Fruit fly (Drosophila melanogaster) Kc167 (cell line): ENCODE data around the gene CG15282.
A peak's percentile ranks its signal among the peaks of the same experiment; 100 is the strongest.

Experiments used
- Myc ChIP-seq: fragments of >200 bp; optimal IDR thresholded peaks from 2 replicates; lab custom pipeline; 2017; ENCODE audit warnings: missing external identifiers
- Sin3A ChIP-seq: fragments of >200 bp; optimal IDR thresholded peaks from 2 replicates; lab custom pipeline; 2018; ENCODE audit warnings: missing external identifiers
- h ChIP-seq: fragments of >200 bp; optimal IDR thresholded peaks from 3 replicates; lab custom pipeline; 2018; ENCODE audit warnings: missing external identifiers
- insv ChIP-seq: fragments of >200 bp; optimal IDR thresholded peaks from 3 replicates; lab custom pipeline; 2018; ENCODE audit warnings: missing external identifiers
- psq ChIP-seq: fragments of >200 bp; optimal IDR thresholded peaks from 2 replicates; lab custom pipeline; 2017; ENCODE audit warnings: missing external identifiers
- ttk ChIP-seq: sonication (Bioruptor generic); optimal IDR thresholded peaks from 2 replicates; lab custom pipeline; 2017; ENCODE audit warnings: missing external identifiers

CG15282 gene

DNA sequence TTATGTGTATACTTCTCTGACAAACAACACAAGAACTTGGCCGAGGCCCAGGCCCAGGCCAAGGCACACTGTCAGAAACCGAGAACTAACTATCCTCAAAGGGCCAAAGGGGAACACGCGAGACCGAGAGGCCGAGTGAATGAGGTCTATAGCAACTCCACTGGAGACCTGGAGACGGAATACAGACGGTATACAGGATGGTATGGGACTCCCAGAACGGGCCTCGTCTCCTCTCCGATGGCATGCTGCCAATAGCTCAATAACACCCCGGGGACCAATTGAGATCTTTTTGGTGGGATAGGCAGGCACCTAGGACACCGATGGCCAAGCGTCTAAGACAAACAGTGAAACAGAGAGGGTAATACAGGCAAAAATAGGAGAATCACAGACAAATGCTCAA is 28.7 kb upstream of the CG15282 start:
- no peak for TF ChIP-seq Sin3A (lab: Kevin White, UChicago)
- TF ChIP-seq h (lab: Kevin White, UChicago): no peak

DNA sequence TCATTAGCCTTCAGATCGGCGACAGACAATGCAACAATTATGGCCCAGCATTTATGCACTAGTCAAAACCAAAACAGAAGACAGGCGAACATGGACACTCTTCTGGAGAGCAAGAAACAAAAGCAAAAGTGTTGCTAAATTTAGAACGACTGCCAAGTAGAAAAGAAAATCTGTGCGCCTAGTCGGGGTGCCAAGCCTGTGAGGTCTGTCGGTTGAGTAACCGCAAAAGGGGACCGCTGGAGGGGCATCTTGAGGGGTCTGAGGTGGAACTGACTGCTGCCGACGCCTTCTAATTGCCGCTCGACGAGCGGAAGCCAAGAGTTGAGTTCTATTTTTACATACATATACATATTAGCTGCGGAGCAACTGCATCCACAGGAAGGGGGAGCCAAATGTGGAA is 27.3 kb upstream of the CG15282 start:
- TF ChIP-seq ttk (lab: Kevin White, UChicago) (no peak), psq (lab: Kevin White, UChicago) (no peak), Sin3A (lab: Kevin White, UChicago) (no peak), Myc (lab: Kevin White, UChicago) (no peak), insv (lab: Kevin White, UChicago) (no peak), h (lab: Kevin White, UChicago) (no peak)

DNA sequence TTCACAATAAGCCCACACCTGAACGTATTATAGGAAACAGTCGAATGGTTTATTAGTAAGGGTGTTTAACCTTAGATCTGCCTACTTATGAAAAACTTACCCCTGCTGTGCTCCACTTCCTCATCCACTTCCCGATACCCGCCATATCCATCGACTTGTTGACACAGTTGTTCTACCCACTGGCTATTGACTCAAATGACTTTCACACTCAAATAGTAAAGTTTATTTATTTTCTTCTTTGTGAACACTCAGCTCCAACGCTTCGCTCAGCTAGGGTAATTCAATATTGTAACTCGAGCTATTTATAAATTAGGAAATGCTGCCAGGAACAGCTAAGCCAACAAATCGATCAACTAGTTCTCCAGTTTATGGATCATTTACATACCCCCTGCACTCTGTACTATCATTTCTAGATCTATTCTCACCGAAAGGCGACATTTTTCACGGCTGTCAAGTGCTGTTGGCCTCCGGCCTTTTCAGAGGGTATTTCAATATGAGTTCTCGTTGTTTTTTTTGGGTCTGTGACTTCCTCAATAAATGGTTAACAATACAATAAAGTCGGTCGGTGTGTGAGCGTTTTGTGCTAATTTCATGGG is 26.5 kb upstream of the CG15282 start:
- TF ChIP-seq h (lab: Kevin White, UChicago) (no peak), Myc (lab: Kevin White, UChicago) (no peak)

DNA sequence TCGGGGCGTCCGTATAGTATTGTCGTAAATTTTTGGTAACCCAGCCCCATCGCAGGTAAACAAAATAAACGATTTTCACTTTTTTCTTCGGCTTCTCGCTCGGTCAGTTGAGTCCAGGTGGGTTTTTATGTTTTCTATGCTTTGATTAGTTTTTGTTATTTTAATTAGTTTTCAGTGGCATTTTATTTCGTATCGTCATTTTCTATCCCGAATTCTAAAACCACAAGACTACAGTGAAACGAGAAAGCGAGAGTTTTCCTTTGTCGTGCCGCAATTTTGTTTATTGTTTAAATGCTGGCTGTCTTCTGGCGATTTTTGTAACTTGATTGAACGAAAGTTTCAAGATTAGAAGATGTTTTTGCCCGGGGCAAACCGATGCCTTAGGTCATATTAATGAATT is 24.9 kb upstream of the CG15282 start:
- TF ChIP-seq Myc (lab: Kevin White, UChicago) (no peak), h (lab: Kevin White, UChicago) (no peak)

DNA sequence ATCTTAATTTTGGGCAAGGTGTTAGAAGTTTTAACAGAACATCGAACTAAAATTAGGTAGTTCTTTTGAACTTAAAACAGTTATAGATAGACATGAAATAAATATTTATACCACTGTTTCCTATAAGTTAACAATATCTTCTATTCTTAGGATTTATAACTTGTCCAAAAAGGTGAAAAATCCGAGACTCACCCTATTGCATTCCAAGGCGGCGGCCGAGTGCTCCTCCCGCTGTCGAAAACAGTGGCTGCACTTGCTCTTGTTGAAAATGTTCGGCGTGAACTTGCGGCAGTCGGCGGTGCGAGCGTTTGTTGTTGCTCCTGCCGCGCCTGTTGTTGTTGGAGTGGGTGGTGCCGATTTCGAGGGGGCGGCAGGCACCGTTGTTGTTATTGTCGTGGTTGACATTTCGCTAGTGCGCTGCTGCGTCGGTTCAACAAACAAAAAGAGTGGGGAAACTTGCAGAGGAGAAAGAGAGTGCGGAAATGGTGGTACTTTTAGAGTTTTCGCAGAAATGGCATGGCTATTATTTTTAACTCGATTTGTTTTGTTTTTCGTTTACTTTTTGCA is 23.9 kb upstream of the CG15282 start:
- TF ChIP-seq Sin3A (lab: Kevin White, UChicago): no peak
- TF ChIP-seq ttk (lab: Kevin White, UChicago): no peak
- TF ChIP-seq Myc (lab: Kevin White, UChicago): no peak
- TF ChIP-seq insv (lab: Kevin White, UChicago): no peak
- TF ChIP-seq psq (lab: Kevin White, UChicago): no peak
- no peak for TF ChIP-seq h (lab: Kevin White, UChicago)

DNA sequence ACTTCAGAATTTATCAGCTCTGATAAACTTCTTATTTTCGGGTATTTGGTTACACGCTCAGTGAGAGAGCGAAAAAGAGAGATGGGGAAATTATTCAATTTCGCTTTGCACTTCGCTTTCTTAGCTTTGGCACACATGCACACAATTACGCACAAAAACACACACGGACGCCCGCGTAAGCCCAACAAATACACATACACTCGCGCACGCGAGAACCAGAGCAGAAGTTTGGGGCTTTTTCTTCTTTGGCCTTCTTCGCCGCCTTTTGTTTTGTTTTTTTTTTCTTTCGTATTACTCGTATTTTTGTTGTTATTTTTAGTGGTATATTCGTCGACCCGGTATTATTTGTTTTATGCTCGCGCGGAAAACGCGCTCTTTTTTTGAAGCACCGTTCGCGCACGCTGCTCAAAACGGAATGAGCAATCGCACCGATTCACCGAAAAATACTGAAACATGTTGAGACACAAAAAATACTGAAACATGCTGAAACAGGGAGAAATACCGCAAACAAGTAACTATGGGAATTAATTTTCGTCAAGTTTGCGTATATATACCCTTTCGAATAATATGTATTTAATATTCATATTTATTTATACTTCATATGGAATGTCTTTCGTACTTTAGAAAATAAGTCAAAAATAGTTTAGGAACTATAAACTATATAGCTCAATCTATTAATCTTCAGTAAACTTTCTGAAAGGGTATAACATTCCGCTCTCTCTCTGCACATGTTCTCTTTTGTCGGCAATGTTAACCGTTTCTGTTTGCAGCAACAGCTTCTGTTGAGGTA is 23.2 kb upstream of the CG15282 start, which contains the start of gene osp:
osp (minus strand) TSS at position 419 of the 790 bp plus-strand sequence.
- TF ChIP-seq Myc (lab: Kevin White, UChicago) (no peak), psq (lab: Kevin White, UChicago) (peak; percentile 84), ttk (lab: Kevin White, UChicago) (no peak), Sin3A (lab: Kevin White, UChicago) (no peak), insv (lab: Kevin White, UChicago) (no peak)

DNA sequence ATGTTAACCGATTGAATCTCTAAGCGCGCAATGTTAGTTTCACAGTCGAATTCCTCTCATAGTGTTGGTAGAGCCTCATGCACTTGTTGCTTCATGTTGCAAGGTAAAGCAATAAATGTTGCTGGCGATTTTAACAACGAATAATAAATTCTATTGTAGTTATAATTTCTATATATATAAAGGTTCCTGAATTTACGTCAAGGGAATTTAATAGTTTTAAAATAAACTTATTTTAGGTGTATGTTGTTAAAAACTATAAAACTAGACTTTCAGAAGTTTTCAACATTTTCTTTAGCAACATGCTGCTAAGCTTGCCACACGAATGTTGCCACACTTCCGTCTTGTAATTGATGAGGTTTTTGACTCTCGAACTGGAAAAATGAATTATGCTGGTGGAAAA is 22.0 kb upstream of the CG15282 start:
- TF ChIP-seq ttk (lab: Kevin White, UChicago) (no peak), h (lab: Kevin White, UChicago) (no peak), insv (lab: Kevin White, UChicago) (no peak), psq (lab: Kevin White, UChicago) (no peak), Sin3A (lab: Kevin White, UChicago) (no peak), Myc (lab: Kevin White, UChicago) (no peak)

DNA sequence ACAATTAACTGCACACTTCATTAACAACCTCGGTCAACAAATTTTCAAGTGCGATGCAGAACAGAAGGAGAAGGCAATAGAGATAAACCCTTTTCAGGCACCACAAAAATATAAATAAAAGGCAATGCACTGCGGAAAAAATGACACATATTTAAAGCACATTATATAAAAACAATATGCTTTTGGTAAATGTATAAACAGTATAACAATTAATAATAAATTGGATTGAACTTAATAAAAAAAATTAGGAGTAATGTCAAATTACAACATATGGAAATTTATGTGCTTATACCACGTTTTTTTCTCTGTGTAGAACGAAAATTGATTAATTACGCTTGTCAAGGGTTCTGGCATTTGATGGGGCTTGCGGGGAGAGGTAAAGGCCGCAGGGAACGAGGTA is 21.5 kb upstream of the CG15282 start:
- no peak for TF ChIP-seq Sin3A (lab: Kevin White, UChicago)
- TF ChIP-seq psq (lab: Kevin White, UChicago): no peak
- no peak for TF ChIP-seq insv (lab: Kevin White, UChicago)
- TF ChIP-seq h (lab: Kevin White, UChicago): no peak
- no peak for TF ChIP-seq Myc (lab: Kevin White, UChicago)
- TF ChIP-seq ttk (lab: Kevin White, UChicago): no peak

DNA sequence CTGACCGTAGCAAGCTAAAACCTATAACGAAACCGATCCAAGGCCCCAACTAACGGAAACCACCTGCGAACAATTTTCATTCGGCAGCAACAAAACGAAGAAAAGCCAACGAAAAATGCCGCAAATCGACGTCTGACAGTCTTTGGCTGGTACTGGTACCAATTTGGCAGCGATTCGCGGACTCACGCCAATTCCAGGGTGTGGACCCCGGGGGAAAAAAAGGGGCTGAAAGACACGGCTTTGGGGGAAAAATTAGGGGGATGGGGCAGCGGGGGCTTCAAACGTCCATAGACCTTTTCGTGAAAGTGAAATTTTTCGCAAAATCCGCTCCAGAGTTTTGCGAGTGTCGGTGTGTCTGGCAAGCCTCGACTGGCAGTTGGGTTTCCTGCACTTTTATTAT is 18.7 kb upstream of the CG15282 start:
- TF ChIP-seq Sin3A (lab: Kevin White, UChicago) (no peak), insv (lab: Kevin White, UChicago) (no peak), psq (lab: Kevin White, UChicago) (no peak), Myc (lab: Kevin White, UChicago) (no peak), h (lab: Kevin White, UChicago) (no peak), ttk (lab: Kevin White, UChicago) (no peak)

DNA sequence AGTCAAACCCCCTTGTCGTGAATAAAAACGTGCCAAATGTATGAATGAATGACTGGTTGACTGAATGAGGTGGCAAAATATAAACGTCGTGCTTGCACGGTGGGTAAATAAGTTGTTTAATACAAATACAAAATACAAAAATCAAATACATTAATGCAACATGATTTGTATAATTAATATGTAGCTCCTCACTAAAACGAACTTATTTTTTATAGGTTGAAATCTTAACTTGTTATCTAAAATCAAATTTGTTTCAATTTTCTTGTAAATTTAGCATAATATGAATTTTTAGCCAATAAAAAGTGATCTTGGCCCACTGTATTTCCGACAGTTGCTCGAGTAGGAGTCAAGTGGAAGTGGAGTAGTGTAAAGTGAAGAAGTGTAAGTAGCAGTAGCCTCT is 14.3 kb upstream of the CG15282 start:
- TF ChIP-seq ttk (lab: Kevin White, UChicago): no peak
- TF ChIP-seq Myc (lab: Kevin White, UChicago): no peak
- TF ChIP-seq Sin3A (lab: Kevin White, UChicago): no peak
- no peak for TF ChIP-seq psq (lab: Kevin White, UChicago)
- TF ChIP-seq insv (lab: Kevin White, UChicago): no peak
- no peak for TF ChIP-seq h (lab: Kevin White, UChicago)

DNA sequence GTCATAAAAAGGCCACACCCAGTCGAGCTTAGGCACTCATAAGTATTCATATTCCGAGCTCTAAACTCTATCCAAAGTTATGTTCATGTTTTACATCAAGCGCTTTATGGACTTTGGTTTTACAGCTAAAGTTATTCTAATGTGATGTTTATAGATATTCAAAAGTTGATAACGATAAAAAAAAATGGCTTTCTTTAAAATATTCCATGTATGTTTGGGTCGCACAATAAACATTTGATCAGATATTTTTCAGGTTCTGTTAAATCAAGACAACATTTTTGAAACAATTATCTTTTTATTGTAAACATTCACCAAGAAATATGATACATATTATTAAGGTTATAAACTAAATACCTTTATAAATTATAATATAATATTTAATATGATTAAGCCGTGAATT is 13.3 kb upstream of the CG15282 start:
- TF ChIP-seq Myc (lab: Kevin White, UChicago): no peak
- TF ChIP-seq h (lab: Kevin White, UChicago): no peak
- no peak for TF ChIP-seq Sin3A (lab: Kevin White, UChicago)
- no peak for TF ChIP-seq ttk (lab: Kevin White, UChicago)
- TF ChIP-seq psq (lab: Kevin White, UChicago): no peak
- TF ChIP-seq insv (lab: Kevin White, UChicago): no peak
